Fruit fly (Drosophila melanogaster) whole organism, embryonic: Measurements from ENCODE around the gene CG13912.

ENCODE experiments used
- ATbp ChIP-seq: fragments of 200-800 bp; sonication (Bioruptor generic); optimal IDR thresholded peaks from 2 replicates; lab custom pipeline; 2017; ENCODE audit warnings: missing biosample characterization, mild to moderate bottlenecking, missing genetic modification characterization, missing genetic modification reagents
- Ada2b ChIP-seq: fragments of 200-800 bp; sonication (Bioruptor generic); IDR thresholded peaks from 2 replicates; pipeline ENCODE4 v1.3.6; 2022; ENCODE audit warnings: missing biosample characterization, missing genetic modification characterization
- Aef1 ChIP-seq: fragments of 200-800 bp; sonication (Bioruptor generic); IDR thresholded peaks from 3 replicates; pipeline ENCODE4 v1.3.6; 2022; ENCODE audit warnings: missing biosample characterization, missing genetic modification characterization
- B-H2 ChIP-seq: fragments of 200-800 bp; sonication (Bioruptor generic); optimal IDR thresholded peaks from 2 replicates; lab custom pipeline; 2018; ENCODE audit warnings: missing biosample characterization, mild to moderate bottlenecking, missing genetic modification characterization
- CG11247 ChIP-seq: fragments of 200-800 bp; sonication (Bioruptor generic); IDR thresholded peaks from 2 replicates; pipeline ENCODE4 v1.3.6; 2022; ENCODE audit warnings: missing biosample characterization, missing genetic modification characterization
- CG11695 ChIP-seq: fragments of 200-800 bp; sonication (Bioruptor generic); IDR thresholded peaks from 3 replicates; pipeline ENCODE4 v1.3.6; 2022; ENCODE audit warnings: missing biosample characterization, missing genetic modification characterization
- CG12071 ChIP-seq: fragments of 200-800 bp; sonication (Bioruptor generic); optimal IDR thresholded peaks from 3 replicates; lab custom pipeline; 2018; ENCODE audit warnings: missing biosample characterization, mild to moderate bottlenecking, missing genetic modification characterization
- CG12744 ChIP-seq: fragments of 200-800 bp; sonication (Bioruptor generic); optimal IDR thresholded peaks from 2 replicates; lab custom pipeline; 2016; ENCODE audit warnings: missing biosample characterization, missing genetic modification characterization
- CG13424 ChIP-seq: fragments of 200-800 bp; sonication (Bioruptor generic); optimal IDR thresholded peaks from 2 replicates; lab custom pipeline; 2019; ENCODE audit warnings: missing biosample characterization, mild to moderate bottlenecking, missing genetic modification characterization, moderate library complexity
- CG14014 ChIP-seq: fragments of 200-800 bp; sonication (Bioruptor generic); IDR thresholded peaks from 2 replicates; pipeline ENCODE4 v1.3.6; 2022; ENCODE audit warnings: missing biosample characterization, missing genetic modification characterization
- CG17802 ChIP-seq: fragments of 200-800 bp; sonication (Bioruptor generic); optimal IDR thresholded peaks from 2 replicates; lab custom pipeline; 2018; ENCODE audit warnings: missing biosample characterization, mild to moderate bottlenecking, missing genetic modification characterization, moderate library complexity
- CG2129 ChIP-seq: fragments of 200-800 bp; sonication (Bioruptor generic); IDR thresholded peaks from 2 replicates; pipeline ENCODE4 v1.3.6; 2022; ENCODE audit warnings: missing biosample characterization, missing genetic modification characterization; ENCODE audit not compliant: partially characterized antibody
- CG31441 ChIP-seq: fragments of 200-800 bp; sonication (Bioruptor generic); IDR thresholded peaks from 2 replicates; pipeline ENCODE4 v1.3.6; 2022; ENCODE audit warnings: missing biosample characterization, missing genetic modification characterization
- CG32767 ChIP-seq: fragments of 200-800 bp; sonication (Bioruptor generic); IDR thresholded peaks from 2 replicates; pipeline ENCODE4 v1.3.6; 2022; ENCODE audit warnings: missing biosample characterization, missing genetic modification characterization
- CG33213 ChIP-seq: fragments of 200-800 bp; sonication (Bioruptor generic); optimal IDR thresholded peaks from 3 replicates; lab custom pipeline; 2016; ENCODE audit warnings: missing biosample characterization, missing genetic modification characterization
- CG3847 ChIP-seq: fragments of 200-800 bp; sonication (Bioruptor generic); IDR thresholded peaks from 2 replicates; pipeline ENCODE4 v1.3.6; 2022; ENCODE audit warnings: missing biosample characterization, missing genetic modification characterization
- CG4854 ChIP-seq: fragments of 200-800 bp; sonication (Bioruptor generic); optimal IDR thresholded peaks from 2 replicates; lab custom pipeline; 2016; ENCODE audit warnings: missing biosample characterization, missing genetic modification characterization, inconsistent platforms
- CG5953 ChIP-seq: fragments of 200-800 bp; sonication (Bioruptor generic); IDR thresholded peaks from 2 replicates; pipeline ENCODE4 v1.3.6; 2022; ENCODE audit warnings: missing biosample characterization, missing genetic modification characterization
- CG6683 ChIP-seq: fragments of 200-800 bp; sonication (Bioruptor generic); optimal IDR thresholded peaks from 2 replicates; lab custom pipeline; 2017; ENCODE audit warnings: missing biosample characterization, mild to moderate bottlenecking, missing genetic modification characterization, missing genetic modification reagents
- CG7372 ChIP-seq: fragments of 200-800 bp; sonication (Bioruptor generic); IDR thresholded peaks from 2 replicates; pipeline ENCODE4 v1.3.6; 2022; ENCODE audit warnings: missing biosample characterization, missing genetic modification characterization
- CG8944 ChIP-seq: fragments of 200-800 bp; sonication (Bioruptor generic); optimal IDR thresholded peaks from 3 replicates; lab custom pipeline; 2016; ENCODE audit warnings: missing biosample characterization, missing genetic modification characterization
- Chrac-16 ChIP-seq: fragments of 200-800 bp; sonication (Bioruptor generic); optimal IDR thresholded peaks from 3 replicates; lab custom pipeline; 2016; ENCODE audit warnings: missing biosample characterization, missing genetic modification characterization
- D19B ChIP-seq: fragments of 200-800 bp; sonication (Bioruptor generic); optimal IDR thresholded peaks from 2 replicates; lab custom pipeline; 2017; ENCODE audit warnings: missing biosample characterization, mild to moderate bottlenecking, missing genetic modification characterization
- ERR ChIP-seq: fragments of 200-800 bp; sonication (Bioruptor generic); optimal IDR thresholded peaks from 2 replicates; lab custom pipeline; 2016; ENCODE audit warnings: missing biosample characterization, missing genetic modification characterization
- H15 ChIP-seq: fragments of 200-800 bp; sonication (Bioruptor generic); IDR thresholded peaks from 3 replicates; pipeline ENCODE4 v1.3.6; 2022; ENCODE audit warnings: missing biosample characterization, missing genetic modification characterization
- H2.0 ChIP-seq: fragments of 200-800 bp; sonication (Bioruptor generic); IDR thresholded peaks from 2 replicates; pipeline ENCODE4 v1.3.6; 2022; ENCODE audit warnings: missing biosample characterization, missing genetic modification characterization
- Hand ChIP-seq: fragments of 200-800 bp; sonication (Bioruptor generic); optimal IDR thresholded peaks from 2 replicates; lab custom pipeline; 2017; ENCODE audit warnings: mild to moderate bottlenecking, missing biosample characterization, missing genetic modification reagents, missing genetic modification characterization
- MTF-1 ChIP-seq: fragments of 200-800 bp; sonication (Bioruptor generic); optimal IDR thresholded peaks from 2 replicates; lab custom pipeline; 2018; ENCODE audit warnings: missing biosample characterization, mild to moderate bottlenecking, missing genetic modification characterization, borderline replicate concordance
- Med ChIP-seq: fragments of 200-800 bp; sonication (Bioruptor generic); peaks from one replicate; lab custom pipeline; 2016; ENCODE audit warnings: missing biosample characterization, missing genetic modification characterization, mild to moderate bottlenecking, inconsistent platforms, moderate library complexity
- NfI ChIP-seq: fragments of 200-800 bp; sonication (Bioruptor generic); optimal IDR thresholded peaks from 3 replicates; lab custom pipeline; 2018; ENCODE audit warnings: missing biosample characterization, mild to moderate bottlenecking, missing genetic modification characterization, moderate library complexity
- Pdp1 ChIP-seq, 2 experiments: fragments of 200-800 bp; sonication (Bioruptor generic); optimal IDR thresholded peaks; 3 replicates each; lab custom pipeline; 2016; ENCODE audit warnings: missing biosample characterization in 2 of 2, missing genetic modification characterization in 2 of 2, mild to moderate bottlenecking in 1 of 2, moderate library complexity in 1 of 2
- Sry-δ ChIP-seq: fragments of 200-800 bp; sonication (Bioruptor generic); optimal IDR thresholded peaks from 2 replicates; lab custom pipeline; 2016; ENCODE audit warnings: missing biosample characterization, missing genetic modification characterization
- Usf ChIP-seq: fragments of 200-800 bp; sonication (Bioruptor generic); optimal IDR thresholded peaks from 2 replicates; lab custom pipeline; 2017; ENCODE audit warnings: missing genotype, missing biosample characterization, missing genetic modification characterization
- Vsx1 ChIP-seq: fragments of 200-800 bp; sonication (Bioruptor generic); optimal IDR thresholded peaks from 2 replicates; lab custom pipeline; 2017; ENCODE audit warnings: missing biosample characterization, mild to moderate bottlenecking, missing genetic modification characterization, missing genetic modification reagents
- aop ChIP-seq: fragments of 200-800 bp; sonication (Bioruptor generic); IDR thresholded peaks from 2 replicates; pipeline ENCODE4 v1.3.6; 2022; ENCODE audit warnings: missing biosample characterization, missing genetic modification characterization
- bbx ChIP-seq: fragments of 200-800 bp; sonication (Bioruptor generic); IDR thresholded peaks from 2 replicates; pipeline ENCODE4 v1.3.6; 2022; ENCODE audit warnings: missing biosample characterization, missing genetic modification characterization; ENCODE audit not compliant: partially characterized antibody
- bsh ChIP-seq, 2 experiments: fragments of 200-800 bp; sonication (Bioruptor generic); optimal IDR thresholded peaks; 2 replicates each; lab custom pipeline; 2017 to 2018; ENCODE audit warnings: mild to moderate bottlenecking in 2 of 2, missing biosample characterization in 2 of 2, missing genetic modification characterization in 2 of 2, moderate library complexity in 1 of 2
- croc ChIP-seq: fragments of 200-800 bp; sonication (Bioruptor generic); conservative IDR thresholded peaks from 3 replicates; pipeline ENCODE4 v1.3.6; 2022; ENCODE audit warnings: missing biosample characterization, missing genetic modification characterization
- ems ChIP-seq: fragments of 200-800 bp; sonication (Bioruptor generic); optimal IDR thresholded peaks from 3 replicates; lab custom pipeline; 2016; ENCODE audit warnings: missing biosample characterization, missing genetic modification characterization
- esg ChIP-seq: fragments of 200-800 bp; sonication (Bioruptor generic); conservative IDR thresholded peaks from 2 replicates; pipeline ENCODE4 v1.3.6; 2022; ENCODE audit warnings: missing biosample characterization, missing genetic modification characterization
- eyg ChIP-seq: fragments of 200-800 bp; sonication (Bioruptor generic); optimal IDR thresholded peaks from 3 replicates; lab custom pipeline; 2016; ENCODE audit warnings: missing biosample characterization, missing genetic modification characterization
- fd3F ChIP-seq: fragments of 200-800 bp; sonication (Bioruptor generic); optimal IDR thresholded peaks from 2 replicates; lab custom pipeline; 2018; ENCODE audit warnings: missing biosample characterization, mild to moderate bottlenecking, missing genetic modification characterization, moderate library complexity
- klu ChIP-seq: fragments of 200-800 bp; sonication (Bioruptor generic); IDR thresholded peaks from 2 replicates; pipeline ENCODE4 v1.3.6; 2022; ENCODE audit warnings: missing biosample characterization, missing genetic modification characterization
- lilli ChIP-seq: fragments of 200-800 bp; sonication (Bioruptor generic); optimal IDR thresholded peaks from 3 replicates; lab custom pipeline; 2016; ENCODE audit warnings: missing biosample characterization, missing genetic modification characterization
- luna ChIP-seq: fragments of 200-800 bp; sonication (Bioruptor generic); optimal IDR thresholded peaks from 2 replicates; lab custom pipeline; 2016; ENCODE audit warnings: missing biosample characterization, missing genetic modification characterization
- slou ChIP-seq: fragments of 200-800 bp; sonication (Bioruptor generic); optimal IDR thresholded peaks from 3 replicates; lab custom pipeline; 2016; ENCODE audit warnings: missing biosample characterization, missing genetic modification characterization
- sna ChIP-seq: fragments of 200-800 bp; sonication (Bioruptor generic); IDR thresholded peaks from 2 replicates; pipeline ENCODE4 v1.3.6; 2022; ENCODE audit warnings: missing biosample characterization, missing genetic modification characterization; ENCODE audit not compliant: partially characterized antibody
- tx ChIP-seq: fragments of 200-800 bp; sonication (Bioruptor generic); optimal IDR thresholded peaks from 2 replicates; lab custom pipeline; 2016; ENCODE audit warnings: missing biosample characterization, missing genetic modification characterization

CG13912 gene

DNA sequence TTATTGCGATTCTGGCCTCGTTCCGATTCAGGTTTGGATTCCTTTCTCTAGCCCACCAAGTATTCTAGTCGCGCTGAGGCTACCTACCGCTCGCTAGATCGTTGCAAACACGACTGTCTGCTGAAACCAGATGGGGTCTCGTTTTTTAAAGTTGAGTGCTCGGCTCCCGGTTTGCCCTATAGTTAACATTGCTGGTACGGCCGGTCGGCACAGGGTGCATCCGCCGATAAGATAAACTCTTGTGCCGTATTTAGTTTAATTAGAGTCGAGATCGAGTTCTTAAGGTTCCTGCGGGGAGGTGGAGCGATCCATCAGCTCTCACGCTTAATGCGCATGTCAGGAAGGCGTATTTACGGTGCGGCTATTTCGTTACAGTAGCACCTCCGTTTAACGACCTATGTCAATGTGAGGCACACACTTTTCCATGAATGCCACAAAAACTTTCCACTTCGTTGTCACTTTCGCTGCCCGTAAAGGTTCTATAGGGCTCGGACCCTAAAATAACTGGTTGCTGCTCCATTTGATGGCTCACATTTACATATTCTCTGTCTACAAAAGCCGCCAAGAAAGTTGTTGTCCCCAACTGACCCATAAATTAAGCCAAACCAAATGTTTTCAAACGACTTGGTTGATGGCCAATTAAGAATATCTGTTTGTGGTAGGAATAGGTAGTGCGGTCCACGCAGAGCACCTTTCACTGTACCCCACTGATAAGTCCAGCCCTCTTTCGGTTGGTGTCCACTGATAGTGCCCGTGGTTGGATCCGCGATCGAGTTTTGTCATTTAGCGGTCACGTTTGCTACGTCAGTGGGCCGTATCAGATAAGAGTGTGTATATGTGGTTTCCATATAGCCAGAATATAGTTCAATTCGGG, 15.5 kb downstream of the CG13912 start, which contains the start of gene CG9119 (continued):
- peak; percentile 69 for TF ChIP-seq Aef1 (GFP tag; lab: Robert Waterston, UW)
- TF ChIP-seq sna (GFP tag; lab: Robert Waterston, UW), result no peak
- peak; percentile 42 to 66 for TF ChIP-seq Pdp1 (GFP tag; optimal IDR thresholded peaks at IDR 0.05; lab: Kevin White, UChicago)
- TF ChIP-seq Med (GFP tag; lab: Kevin White, UChicago), result peak; percentile 86
- TF ChIP-seq CG2129, result no peak
- peak; percentile 57 for TF ChIP-seq NfI (GFP tag; lab: Kevin White, UChicago)
- 0 out of 3 replicates have a peak, but pooled peaks have one; percentile 12 for TF ChIP-seq H15 (GFP tag; lab: Robert Waterston, UW)
- TF ChIP-seq CG6683 (GFP tag; lab: Kevin White, UChicago), result peak; percentile 54
- no peak for TF ChIP-seq CG33213 (GFP tag; lab: Kevin White, UChicago)
- peak; percentile 35 for TF ChIP-seq ATbp (GFP tag; lab: Kevin White, UChicago)
- peak; percentile 19 for TF ChIP-seq B-H2 (GFP tag; lab: Kevin White, UChicago)
- TF ChIP-seq esg (GFP tag; lab: Robert Waterston, UW), result peak; percentile 61
- peak; percentile 65 for TF ChIP-seq CG13424 (tag; lab: Kevin White, UChicago)
- peak; percentile 45; the same call in 1 of the 2 replicates for TF ChIP-seq CG32767 (GFP tag; lab: Robert Waterston, UW)
- peak; percentile 75 for TF ChIP-seq Hand (GFP tag; lab: Kevin White, UChicago)
- TF ChIP-seq bsh (GFP tag; optimal IDR thresholded peaks at IDR 0.05; lab: Kevin White, UChicago), result peak in 1 of 2 experiments; percentile 57
- TF ChIP-seq croc (GFP tag; lab: Robert Waterston, UW), result no peak; the same call in 2 of the 3 replicates
- peak; percentile 47 for TF ChIP-seq fd3F (GFP tag; lab: Kevin White, UChicago)
- no peak for TF ChIP-seq CG17802 (tag; lab: Kevin White, UChicago)
- TF ChIP-seq bbx (GFP tag; lab: Robert Waterston, UW), result no peak
- TF ChIP-seq Usf (GFP tag; lab: Kevin White, UChicago), result no peak
- peak; percentile 62 for TF ChIP-seq CG8944 (GFP tag; lab: Kevin White, UChicago)
- TF ChIP-seq CG31441, result peak; percentile 61; the same call in 1 of the 2 replicates
- TF ChIP-seq CG5953, result no peak
- no peak for TF ChIP-seq slou (GFP tag; lab: Kevin White, UChicago)
- TF ChIP-seq CG11695, result peak; percentile 55; the same call in 2 of the 3 replicates
- no peak for TF ChIP-seq aop
- no peak for TF ChIP-seq H2.0 (GFP tag; lab: Robert Waterston, UW)
- TF ChIP-seq CG14014 (GFP tag; lab: Robert Waterston, UW), result peak; percentile 55; the same call in 1 of the 2 replicates
- TF ChIP-seq luna (GFP tag; lab: Kevin White, UChicago), result no peak
- TF ChIP-seq eyg (GFP tag; lab: Kevin White, UChicago), result peak; percentile 2
- peak; percentile 24 for TF ChIP-seq Sry-δ (GFP tag; lab: Kevin White, UChicago)
- TF ChIP-seq Vsx1 (GFP tag; lab: Kevin White, UChicago), result peak; percentile 81
- TF ChIP-seq lilli (GFP tag; lab: Kevin White, UChicago), result peak; percentile 72
- TF ChIP-seq ems (GFP tag; lab: Kevin White, UChicago), result peak; percentile 35
- no peak for TF ChIP-seq Ada2b (GFP tag; lab: Robert Waterston, UW)
- no peak for TF ChIP-seq CG4854 (GFP tag; lab: Kevin White, UChicago)
- TF ChIP-seq CG3847 (GFP tag; lab: Robert Waterston, UW), result peak; percentile 52; the same call in 1 of the 2 replicates
- peak; percentile 23 for TF ChIP-seq CG12744 (GFP tag; lab: Kevin White, UChicago)
- TF ChIP-seq klu (GFP tag; lab: Robert Waterston, UW), result peak; percentile 41; the same call in 1 of the 2 replicates
- peak; percentile 82 for TF ChIP-seq ERR
- TF ChIP-seq MTF-1 (GFP tag; lab: Kevin White, UChicago), result no peak
- TF ChIP-seq Chrac-16 (GFP tag; lab: Kevin White, UChicago), result peak; percentile 42
- TF ChIP-seq D19B, result peak; percentile 69
- 0 out of 2 replicates have a peak, but pooled peaks have one; percentile 10 for TF ChIP-seq CG11247
- 0 out of 2 replicates have a peak, but pooled peaks have one; percentile 26 for TF ChIP-seq CG7372 (GFP tag; lab: Robert Waterston, UW)
- TF ChIP-seq CG12071 (GFP tag; lab: Kevin White, UChicago), result no peak
- peak; percentile 49 for TF ChIP-seq tx
